Fruit fly (Drosophila melanogaster) whole organism, pupa: Measurements from ENCODE around the gene Hexo1.

Source experiments
- CG17806 ChIP-seq: fragments of 200-800 bp; sonication (Bioruptor generic); optimal IDR thresholded peaks from 2 replicates; lab custom pipeline; 2018; ENCODE audit warnings: missing biosample characterization, mild to moderate bottlenecking, missing genetic modification characterization, moderate library complexity
- CG4496 ChIP-seq: fragments of 200-800 bp; sonication (Bioruptor generic); IDR thresholded peaks from 3 replicates; pipeline ENCODE4 v1.3.6; 2022; ENCODE audit warnings: missing biosample characterization, missing genetic modification characterization
- CG8301 ChIP-seq: fragments of 200-800 bp; sonication (Bioruptor generic); optimal IDR thresholded peaks from 2 replicates; lab custom pipeline; 2018; ENCODE audit warnings: missing biosample characterization, mild to moderate bottlenecking, missing genetic modification characterization
- CG9948 ChIP-seq: fragments of 200-800 bp; sonication (Bioruptor generic); optimal IDR thresholded peaks from 2 replicates; lab custom pipeline; 2018; ENCODE audit warnings: missing biosample characterization, mild to moderate bottlenecking, missing genetic modification characterization, moderate library complexity
- EcR ChIP-seq: fragments of 200-800 bp; sonication (Bioruptor generic); optimal IDR thresholded peaks from 3 replicates; lab custom pipeline; 2019; ENCODE audit warnings: missing biosample characterization, missing genetic modification characterization, mild to moderate bottlenecking, moderate library complexity, missing genetic modification reagents
- Ets98B ChIP-seq: fragments of 200-800 bp; sonication (Bioruptor generic); IDR thresholded peaks from 2 replicates; pipeline ENCODE4 v1.3.6; 2022; ENCODE audit warnings: missing biosample characterization, missing genetic modification characterization

- no peak for TF ChIP-seq CG17806 (tag; lab: Kevin White, UChicago)
- no peak for TF ChIP-seq CG8301 (tag; lab: Kevin White, UChicago)
- TF ChIP-seq CG9948 (tag; lab: Kevin White, UChicago) = no peak
- no peak for TF ChIP-seq CG4496 (GFP tag; lab: Robert Waterston, UW)
- no peak for TF ChIP-seq Ets98B
- no peak for TF ChIP-seq EcR (GFP tag; lab: Kevin White, UChicago)
Measured at dm6 chr3L:4262384-4262783, 26.1 kb upstream of the Hexo1 start, which contains the start of the genes CG11586 and VhaM9.7-a.
